Worm (Caenorhabditis elegans): ENCODE results near the gene F54F7.6.

ce11 chrX:11907263-11907662, 42.1 kb downstream of the F54F7.6 start, which contains the start of gene Y62H9A.11:
- TF ChIP-seq unc-62 (GFP tag; optimal IDR thresholded peaks at IDR 0.05) (no peak), unc-39 (tag; optimal IDR thresholded peaks at IDR 0.05) (no peak), aly-2 (tag; optimal IDR thresholded peaks at IDR 0.05) (no peak), zag-1 (tag; optimal IDR thresholded peaks at IDR 0.05) (no peak), jun-1 (tag; optimal IDR thresholded peaks at IDR 0.05) (no peak), ama-1 (optimal IDR thresholded peaks at IDR 0.05) (no peak), tbx-2 (tag; optimal IDR thresholded peaks at IDR 0.05) (no peak), ZK546.5 (tag; optimal IDR thresholded peaks at IDR 0.05) (no peak), egl-5 (tag; optimal IDR thresholded peaks at IDR 0.05) (no peak), nhr-25 (tag; optimal IDR thresholded peaks at IDR 0.05) (no peak), nhr-11 (tag; optimal IDR thresholded peaks at IDR 0.05) (no peak)
